Fruit fly (Drosophila melanogaster): ENCODE results near the gene Trx2.
A peak's percentile ranks its signal among the peaks of the same experiment; 100 is the strongest.

The Trx2 gene

DNA sequence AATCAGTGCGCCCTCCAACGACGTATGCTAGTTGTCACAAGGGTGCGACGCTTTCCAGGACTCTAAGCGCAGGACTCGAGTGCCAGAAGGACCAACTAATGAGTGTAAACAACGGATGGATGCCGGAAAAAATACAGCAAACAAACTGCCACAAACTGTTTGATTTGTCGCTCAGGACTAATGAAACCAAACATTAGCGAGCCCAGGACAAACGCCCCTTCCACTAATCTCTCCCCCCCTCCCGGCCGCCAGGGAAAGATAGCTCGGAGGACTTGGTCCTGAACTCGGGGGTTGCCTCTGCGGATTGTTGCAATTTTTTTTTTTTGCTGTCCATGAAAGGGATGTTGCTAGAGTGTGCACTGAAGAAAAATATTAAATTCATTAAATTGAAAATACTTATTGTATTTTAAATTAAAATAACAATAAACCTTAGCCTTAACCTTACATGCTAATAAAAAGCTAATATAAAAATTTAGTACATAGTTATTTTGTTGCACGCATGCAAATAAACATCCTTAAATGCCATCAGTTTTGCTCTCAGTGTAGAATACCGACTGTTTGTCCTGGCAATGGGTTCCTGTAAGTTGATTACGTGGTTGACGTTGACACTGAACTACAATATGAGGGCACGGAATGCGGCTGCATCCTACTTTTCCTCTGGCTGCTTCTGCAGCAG is 18.2 kb upstream of the Trx2 start (continued):
- TF ChIP-seq CG3838 (GFP tag; optimal IDR thresholded peaks at IDR 0.05) (no peak), nerfin-2 (GFP tag; IDR thresholded peaks at IDR 0.05; ENCODE audit: partially characterized antibody) (no peak), CG1647 (GFP tag; optimal IDR thresholded peaks at IDR 0.05) (no peak), YL-1 (GFP tag; optimal IDR thresholded peaks at IDR 0.05) (no peak), CG13296 (GFP tag; optimal IDR thresholded peaks at IDR 0.05) (no peak), Atf-2 (GFP tag; optimal IDR thresholded peaks at IDR 0.05) (no peak), sens (GFP tag) (peak; percentile 86), CG8924 (tag; optimal IDR thresholded peaks at IDR 0.05) (peak; percentile 51), CG6254 (GFP tag; optimal IDR thresholded peaks at IDR 0.05) (peak; percentile 35), esg (GFP tag; conservative IDR thresholded peaks at IDR 0.05) (no peak), B-H2 (GFP tag; optimal IDR thresholded peaks at IDR 0.05) (no peak), CG17359 (tag; optimal IDR thresholded peaks at IDR 0.05) (peak; percentile 50), NC2β (GFP tag; optimal IDR thresholded peaks at IDR 0.05) (no peak), CG15479 (GFP tag; optimal IDR thresholded peaks at IDR 0.05) (no peak), ham (GFP tag; IDR thresholded peaks at IDR 0.05) (no peak), CG1792 (GFP tag; optimal IDR thresholded peaks at IDR 0.05) (no peak), BEAF-32 (GFP tag; optimal IDR thresholded peaks at IDR 0.05) (no peak), CG12769 (tag; optimal IDR thresholded peaks at IDR 0.05) (no peak), tio (GFP tag; optimal IDR thresholded peaks at IDR 0.05) (peak; percentile 1), B-H1 (GFP tag; IDR thresholded peaks at IDR 0.05) (no peak), dpn (GFP tag; optimal IDR thresholded peaks at IDR 0.05) (peak in 1 of 2 experiments; percentile 19), cwo (GFP tag; optimal IDR thresholded peaks at IDR 0.05) (no peak), pho (GFP tag; optimal IDR thresholded peaks at IDR 0.05) (no peak), eve (GFP tag; optimal IDR thresholded peaks at IDR 0.05) (peak in 1 of 2 experiments; percentile 47), CG30431 (GFP tag; optimal IDR thresholded peaks at IDR 0.05) (no peak), CG10979 (tag; optimal IDR thresholded peaks at IDR 0.05) (peak; percentile 85), Dp (GFP tag; optimal IDR thresholded peaks at IDR 0.05) (no peak), Optix (GFP tag; IDR thresholded peaks at IDR 0.05) (no peak), tll (GFP tag; optimal IDR thresholded peaks at IDR 0.05) (no peak), CG11560 (tag; IDR thresholded peaks at IDR 0.05) (no peak), CG15514 (GFP tag; optimal IDR thresholded peaks at IDR 0.05) (no peak), CG12219 (GFP tag; optimal IDR thresholded peaks at IDR 0.05) (peak; percentile 1), gsb (GFP tag; IDR thresholded peaks at IDR 0.05) (no peak), vfl (GFP tag; optimal IDR thresholded peaks at IDR 0.05) (no peak), CG3407 (GFP tag; optimal IDR thresholded peaks at IDR 0.05) (no peak), CG2120 (GFP tag; optimal IDR thresholded peaks at IDR 0.05) (no peak), run (tag; optimal IDR thresholded peaks at IDR 0.05) (no peak), chm (GFP tag; IDR thresholded peaks at IDR 0.05) (peak; percentile 72; the same call in 1 of the 2 replicates), shn (GFP tag; optimal IDR thresholded peaks at IDR 0.05) (no peak), Trl (optimal IDR thresholded peaks at IDR 0.05) (no peak), Trl (GFP tag; optimal IDR thresholded peaks at IDR 0.05) (no peak), CG17385 (GFP tag; optimal IDR thresholded peaks at IDR 0.05) (no peak), crp (GFP tag; optimal IDR thresholded peaks at IDR 0.05) (no peak), CG10274 (GFP tag; optimal IDR thresholded peaks at IDR 0.05) (no peak), CG33213 (GFP tag; optimal IDR thresholded peaks at IDR 0.05) (no peak), pita (GFP tag; optimal IDR thresholded peaks at IDR 0.05) (no peak), Drgx (GFP tag; IDR thresholded peaks at IDR 0.05) (no peak), PHDP (tag; optimal IDR thresholded peaks at IDR 0.05) (no peak), CG31224 (GFP tag; IDR thresholded peaks at IDR 0.05) (no peak), CG2678 (tag; optimal IDR thresholded peaks at IDR 0.05) (peak; percentile 53)
